Worm (Caenorhabditis elegans) whole organism, L1 larva: ENCODE data around the gene Y75B8A.28.
A peak's percentile ranks its signal among the peaks of the same experiment; 100 is the strongest.

Experiments
- C16A3.4 ChIP-seq: fragments of 150-350 bp; optimal IDR thresholded peaks from 2 replicates; lab custom pipeline; 2014; ENCODE audit warnings: missing biosample characterization, missing genetic modification characterization
- F16B12.6 ChIP-seq: fragments of 150-350 bp; optimal IDR thresholded peaks from 2 replicates; lab custom pipeline; 2014; ENCODE audit warnings: missing biosample characterization, missing genetic modification characterization
- aha-1 ChIP-seq: fragments of 150-350 bp; optimal IDR thresholded peaks from 2 replicates; lab custom pipeline; 2014; ENCODE audit warnings: missing biosample characterization, missing genetic modification characterization
- aly-2 ChIP-seq: fragments of 150-350 bp; optimal IDR thresholded peaks from 2 replicates; lab custom pipeline; 2014; ENCODE audit warnings: missing biosample characterization, missing genetic modification characterization
- ama-1 ChIP-seq: fragments of 150-350 bp; optimal IDR thresholded peaks from 2 replicates; lab custom pipeline; 2014
- blmp-1 ChIP-seq: fragments of 150-350 bp; optimal IDR thresholded peaks from 2 replicates; lab custom pipeline; 2014; ENCODE audit warnings: missing biosample characterization, missing genetic modification characterization
- ceh-8 ChIP-seq: fragments of 200-800 bp; sonication (Bioruptor generic); optimal IDR thresholded peaks from 2 replicates; lab custom pipeline; 2018; ENCODE audit warnings: mild to moderate bottlenecking, missing genetic modification characterization, moderate library complexity, missing compliant biosample characterization
- ceh-82 ChIP-seq, 3 experiments: fragments of 150-350 bp in 1 of 3; sonication (generic microtip) in 2 of 3; optimal IDR thresholded peaks; 2 replicates each; lab custom pipeline; 2014 to 2017; ENCODE audit warnings: missing biosample characterization in 3 of 3, missing genetic modification characterization in 3 of 3
- ceh-88 ChIP-seq: fragments of 200-800 bp; sonication (Bioruptor generic); IDR thresholded peaks from 2 replicates; pipeline ENCODE4 v1.3.6; 2022; ENCODE audit warnings: missing genetic modification characterization, missing compliant biosample characterization
- ceh-90 ChIP-seq: sonication (generic microtip); optimal IDR thresholded peaks from 2 replicates; lab custom pipeline; 2016; ENCODE audit warnings: missing genetic modification characterization, missing compliant biosample characterization
- ces-1 ChIP-seq: fragments of 150-350 bp; optimal IDR thresholded peaks from 2 replicates; lab custom pipeline; 2014; ENCODE audit warnings: missing biosample characterization, missing genetic modification reagents, missing genetic modification characterization
- dsc-1 ChIP-seq: sonication (generic microtip); optimal IDR thresholded peaks from 2 replicates; lab custom pipeline; 2016; ENCODE audit warnings: mild to moderate bottlenecking, missing genetic modification characterization, missing compliant biosample characterization
- efl-1 ChIP-seq, 4 experiments: fragments of 150-350 bp; optimal IDR thresholded peaks in 3 of 4; peaks in 1 of 4; 1 replicate in 1 of 4; 2 replicates in 3 of 4; lab custom pipeline; 2014; ENCODE audit warnings: missing biosample characterization in 2 of 4, missing genetic modification characterization in 2 of 4, missing genetic modification reagents in 2 of 4
- efl-3 ChIP-seq: fragments of 200-800 bp; sonication (Bioruptor generic); optimal IDR thresholded peaks from 2 replicates; lab custom pipeline; 2018; ENCODE audit warnings: mild to moderate bottlenecking, missing genetic modification characterization, missing compliant biosample characterization
- egl-13 ChIP-seq: sonication (generic microtip); optimal IDR thresholded peaks from 2 replicates; lab custom pipeline; 2016; ENCODE audit warnings: missing genotype, missing genetic modification reagents, missing genetic modification characterization, missing compliant biosample characterization
- elt-2 ChIP-seq: sonication (generic microtip); optimal IDR thresholded peaks from 2 replicates; lab custom pipeline; 2016; ENCODE audit warnings: missing genetic modification characterization, mild to moderate bottlenecking, inconsistent platforms, missing compliant biosample characterization, missing genetic modification reagents
- ets-5 ChIP-seq: fragments of 200-800 bp; sonication (Bioruptor generic); IDR thresholded peaks from 2 replicates; pipeline ENCODE4 v1.3.6; 2022; ENCODE audit warnings: missing genetic modification characterization, missing compliant biosample characterization
- fkh-4 ChIP-seq: sonication (generic microtip); optimal IDR thresholded peaks from 2 replicates; lab custom pipeline; 2016; ENCODE audit warnings: missing compliant biosample characterization, missing genetic modification characterization, borderline replicate concordance
- fos-1 ChIP-seq: fragments of 150-350 bp; optimal IDR thresholded peaks from 2 replicates; lab custom pipeline; 2014; ENCODE audit warnings: missing biosample characterization, missing genetic modification characterization
- hlh-4 ChIP-seq: sonication (generic microtip); optimal IDR thresholded peaks from 2 replicates; lab custom pipeline; 2016; ENCODE audit warnings: mild to moderate bottlenecking, missing genetic modification characterization, missing compliant biosample characterization
- irx-1 ChIP-seq: sonication (generic microtip); optimal IDR thresholded peaks from 2 replicates; lab custom pipeline; 2016; ENCODE audit warnings: missing genetic modification characterization, missing compliant biosample characterization
- isw-1 ChIP-seq: fragments of 200-800 bp; sonication (Bioruptor generic); IDR thresholded peaks from 2 replicates; pipeline ENCODE4 v1.3.6; 2022; ENCODE audit warnings: missing genetic modification characterization, missing compliant biosample characterization
- lin-13 ChIP-seq: fragments of 150-350 bp; optimal IDR thresholded peaks from 2 replicates; lab custom pipeline; 2014; ENCODE audit warnings: missing biosample characterization, missing genetic modification reagents, missing genetic modification characterization
- lin-14 ChIP-seq: fragments of 200-800 bp; sonication (Bioruptor generic); optimal IDR thresholded peaks from 2 replicates; lab custom pipeline; 2018; ENCODE audit warnings: mild to moderate bottlenecking, missing genetic modification characterization, moderate library complexity, missing compliant biosample characterization
- lin-35 ChIP-seq, 2 experiments: fragments of 150-350 bp; optimal IDR thresholded peaks; 2 replicates each; lab custom pipeline; 2014; ENCODE audit warnings: missing biosample characterization in 2 of 2, missing genetic modification characterization in 2 of 2, missing genetic modification reagents in 2 of 2
- lin-39 ChIP-seq: fragments of 150-350 bp; optimal IDR thresholded peaks from 2 replicates; lab custom pipeline; 2014; ENCODE audit warnings: missing biosample characterization, missing genetic modification reagents, missing genetic modification characterization
- lir-3 ChIP-seq: sonication (generic microtip); optimal IDR thresholded peaks from 2 replicates; lab custom pipeline; 2016; ENCODE audit warnings: mild to moderate bottlenecking, missing genetic modification characterization, moderate library complexity, missing compliant biosample characterization; ENCODE audit not compliant: poor library complexity
- lsy-2 ChIP-seq, 2 experiments: fragments of 150-350 bp; optimal IDR thresholded peaks; 2 replicates each; lab custom pipeline; 2014; ENCODE audit warnings: missing biosample characterization in 2 of 2, missing genetic modification characterization in 2 of 2
- mab-9 ChIP-seq: fragments of 200-800 bp; sonication (Bioruptor generic); IDR thresholded peaks from 2 replicates; pipeline ENCODE4 v1.3.6; 2022; ENCODE audit warnings: missing genetic modification reagents, missing genetic modification characterization, missing compliant biosample characterization
- mdl-1 ChIP-seq, 2 experiments: fragments of 150-350 bp; optimal IDR thresholded peaks; 2 replicates each; lab custom pipeline; 2014 to 2017; ENCODE audit warnings: missing biosample characterization in 2 of 2, missing genetic modification characterization in 2 of 2, inconsistent platforms in 1 of 2
- mep-1 ChIP-seq: fragments of 150-350 bp; optimal IDR thresholded peaks from 2 replicates; lab custom pipeline; 2014; ENCODE audit warnings: missing biosample characterization, missing genetic modification characterization
- nhr-11 ChIP-seq: fragments of 150-350 bp; optimal IDR thresholded peaks from 2 replicates; lab custom pipeline; 2014; ENCODE audit warnings: missing biosample characterization, missing genetic modification characterization
- nhr-19 ChIP-seq: fragments of 200-800 bp; sonication (Bioruptor generic); conservative IDR thresholded peaks from 2 replicates; pipeline ENCODE4 v1.3.6; 2022; ENCODE audit warnings: missing genetic modification characterization, missing compliant biosample characterization
- nhr-20 ChIP-seq: sonication (generic microtip); optimal IDR thresholded peaks from 2 replicates; lab custom pipeline; 2016; ENCODE audit warnings: mild to moderate bottlenecking, missing genetic modification characterization, missing compliant biosample characterization
- nhr-237 ChIP-seq: fragments of 150-350 bp; optimal IDR thresholded peaks from 2 replicates; lab custom pipeline; 2014; ENCODE audit warnings: missing biosample characterization, missing genetic modification characterization
- nhr-28 ChIP-seq: fragments of 150-350 bp; optimal IDR thresholded peaks from 2 replicates; lab custom pipeline; 2014; ENCODE audit warnings: missing biosample characterization, missing genetic modification characterization
- nhr-47 ChIP-seq: sonication (generic microtip); optimal IDR thresholded peaks from 2 replicates; lab custom pipeline; 2016; ENCODE audit warnings: mild to moderate bottlenecking, missing genetic modification characterization, moderate library complexity, missing compliant biosample characterization
- nhr-76 ChIP-seq: sonication (generic microtip); optimal IDR thresholded peaks from 2 replicates; lab custom pipeline; 2017; ENCODE audit warnings: missing biosample characterization, missing genetic modification characterization
- nhr-77 ChIP-seq: fragments of 150-350 bp; optimal IDR thresholded peaks from 2 replicates; lab custom pipeline; 2014; ENCODE audit warnings: missing biosample characterization, missing genetic modification characterization
- nhr-84 ChIP-seq: sonication (generic microtip); optimal IDR thresholded peaks from 2 replicates; lab custom pipeline; 2017; ENCODE audit warnings: missing biosample characterization, missing genetic modification characterization
- nhr-85 ChIP-seq: sonication (generic microtip); peaks from one replicate; lab custom pipeline; 2016; ENCODE audit warnings: missing genetic modification characterization, inconsistent platforms, missing compliant biosample characterization
- nhr-90 ChIP-seq: sonication (generic microtip); optimal IDR thresholded peaks from 2 replicates; lab custom pipeline; 2016; ENCODE audit warnings: mild to moderate bottlenecking, missing genetic modification characterization, missing compliant biosample characterization; ENCODE audit not compliant: poor library complexity
- pag-3 ChIP-seq: sonication (generic microtip); optimal IDR thresholded peaks from 2 replicates; lab custom pipeline; 2017; ENCODE audit warnings: missing genetic modification characterization, mild to moderate bottlenecking, missing compliant biosample characterization, antibody characterized with exemption, borderline replicate concordance; ENCODE audit not compliant: insufficient read depth
- pqm-1 ChIP-seq: sonication (generic microtip); optimal IDR thresholded peaks from 3 replicates; lab custom pipeline; 2017; ENCODE audit warnings: missing biosample characterization, missing genetic modification characterization
- rnt-1 ChIP-seq: sonication (generic microtip); optimal IDR thresholded peaks from 2 replicates; lab custom pipeline; 2016; ENCODE audit warnings: mild to moderate bottlenecking, missing genetic modification characterization, moderate library complexity, missing compliant biosample characterization
- skn-1 ChIP-seq: fragments of 150-350 bp; optimal IDR thresholded peaks from 2 replicates; lab custom pipeline; 2014; ENCODE audit warnings: missing biosample characterization, missing genetic modification characterization
- snu-23 ChIP-seq: sonication (generic microtip); optimal IDR thresholded peaks from 2 replicates; lab custom pipeline; 2016; ENCODE audit warnings: missing genetic modification characterization, missing compliant biosample characterization
- sox-4 ChIP-seq: sonication (generic microtip); optimal IDR thresholded peaks from 2 replicates; lab custom pipeline; 2016; ENCODE audit warnings: missing genetic modification characterization, missing compliant biosample characterization
- tbx-2 ChIP-seq: sonication (generic microtip); optimal IDR thresholded peaks from 2 replicates; lab custom pipeline; 2016; ENCODE audit warnings: missing genetic modification characterization, missing compliant biosample characterization
- unc-130 ChIP-seq: fragments of 150-350 bp; optimal IDR thresholded peaks from 2 replicates; lab custom pipeline; 2017; ENCODE audit warnings: missing biosample characterization, missing genetic modification characterization, inconsistent platforms
- unc-30 ChIP-seq: sonication (generic microtip); optimal IDR thresholded peaks from 2 replicates; lab custom pipeline; 2017; ENCODE audit warnings: missing biosample characterization, missing genetic modification characterization
- unc-86 ChIP-seq: sonication (generic microtip); optimal IDR thresholded peaks from 2 replicates; lab custom pipeline; 2016; ENCODE audit warnings: missing genetic modification characterization, missing compliant biosample characterization
- xbp-1 ChIP-seq: sonication (generic microtip); optimal IDR thresholded peaks from 2 replicates; lab custom pipeline; 2016; ENCODE audit warnings: missing genetic modification characterization, missing compliant biosample characterization
- zag-1 ChIP-seq: fragments of 150-350 bp; optimal IDR thresholded peaks from 2 replicates; lab custom pipeline; 2014; ENCODE audit warnings: missing biosample characterization, missing genetic modification characterization

The Y75B8A.28 gene

ce11 chrIII:12370011-12370506, 51.2 kb downstream of the Y75B8A.28 start, which contains the start of gene rpt-6 (continued):
- TF ChIP-seq unc-30 (tag; lab: Kevin White, UChicago), result no peak
- peak; percentile 47 to 74 (median 67) for TF ChIP-seq ceh-82 (tag; optimal IDR thresholded peaks at IDR 0.05; lab: Kevin White, UChicago)
- no peak for TF ChIP-seq ama-1 (lab: Kevin White, UChicago)
- no peak for TF ChIP-seq zag-1
- peak; percentile 60 for TF ChIP-seq xbp-1 (tag; lab: Kevin White, UChicago)
- TF ChIP-seq nhr-84 (tag; lab: Kevin White, UChicago), result no peak
- peak; percentile 71 to 76 for TF ChIP-seq lin-35 (GFP tag; optimal IDR thresholded peaks at IDR 0.05; lab: Kevin White, UChicago)
- TF ChIP-seq pqm-1, result no peak
- TF ChIP-seq lsy-2 (tag; optimal IDR thresholded peaks at IDR 0.05; lab: Kevin White, UChicago), result peak; percentile 64 to 67
- TF ChIP-seq rnt-1, result peak; percentile 71
- TF ChIP-seq ceh-90, result peak; percentile 54
- TF ChIP-seq irx-1 (tag; lab: Kevin White, UChicago), result no peak
- TF ChIP-seq ces-1 (GFP tag; lab: Kevin White, UChicago), result no peak
- TF ChIP-seq ceh-88, result no peak
- no peak for TF ChIP-seq ets-5 (GFP tag; lab: Robert Waterston, UW)
- TF ChIP-seq elt-2, result no peak
- peak; percentile 29 for TF ChIP-seq aha-1 (tag; lab: Kevin White, UChicago)
- peak; percentile 72 for TF ChIP-seq nhr-85 (tag; lab: Kevin White, UChicago)
- no peak for TF ChIP-seq sox-4
- TF ChIP-seq hlh-4 (tag; lab: Kevin White, UChicago), result no peak
- peak; percentile 78 for TF ChIP-seq snu-23 (GFP tag; lab: Kevin White, UChicago)
- TF ChIP-seq nhr-19 (GFP tag; lab: Robert Waterston, UW), result peak; percentile 49
- peak; percentile 38; the same call in 1 of the 2 replicates for TF ChIP-seq mab-9 (GFP tag; lab: Robert Waterston, UW)
- TF ChIP-seq dsc-1 (tag; lab: Kevin White, UChicago), result peak; percentile 48
- no peak for TF ChIP-seq efl-3 (GFP tag; lab: Kevin White, UChicago)
- peak in 1 of 2 experiments; percentile 51 for TF ChIP-seq mdl-1 (tag; optimal IDR thresholded peaks at IDR 0.05; lab: Kevin White, UChicago)
- no peak for TF ChIP-seq nhr-76 (tag; lab: Kevin White, UChicago)
- TF ChIP-seq nhr-77 (tag; lab: Kevin White, UChicago), result no peak
- no peak for TF ChIP-seq mep-1 (tag; lab: Kevin White, UChicago)
- TF ChIP-seq skn-1 (tag; lab: Kevin White, UChicago), result peak; percentile 96
- TF ChIP-seq C16A3.4, result peak; percentile 43
- TF ChIP-seq F16B12.6, result peak; percentile 98
- TF ChIP-seq nhr-237 (tag; lab: Kevin White, UChicago), result no peak
- peak; percentile 60 for TF ChIP-seq nhr-47
- no peak for TF ChIP-seq aly-2 (tag; lab: Kevin White, UChicago)
- TF ChIP-seq unc-86 (tag; lab: Kevin White, UChicago), result no peak
- peak; percentile 60 for TF ChIP-seq tbx-2
- TF ChIP-seq unc-130 (tag; lab: Kevin White, UChicago), result peak; percentile 89
- peak; percentile 55 for TF ChIP-seq nhr-20 (tag; lab: Kevin White, UChicago)
- no peak for TF ChIP-seq pag-3 (tag; lab: Kevin White, UChicago)
- TF ChIP-seq fkh-4 (tag; lab: Kevin White, UChicago), result no peak
- TF ChIP-seq lin-39 (tag; lab: Kevin White, UChicago), result no peak
- TF ChIP-seq nhr-28 (tag; lab: Kevin White, UChicago), result no peak
- peak; percentile 30 for TF ChIP-seq lin-13
- TF ChIP-seq egl-13 (tag; lab: Kevin White, UChicago), result no peak
- TF ChIP-seq blmp-1, result no peak
- no peak for TF ChIP-seq nhr-11 (tag; lab: Kevin White, UChicago)
- peak; percentile 47 for TF ChIP-seq nhr-90 (tag; lab: Kevin White, UChicago)
- no peak for TF ChIP-seq ceh-8 (GFP tag; lab: Kevin White, UChicago)
- TF ChIP-seq fos-1, result no peak
- peak; percentile 68 to 80 for TF ChIP-seq efl-1 (optimal IDR thresholded peaks at IDR 0.05; lab: Kevin White, UChicago)
- peak; percentile 78 to 97 for TF ChIP-seq efl-1 (GFP tag; optimal IDR thresholded peaks at IDR 0.05 in 1 of 2; lab: Kevin White, UChicago)
- peak; percentile 32 for TF ChIP-seq isw-1
- no peak for TF ChIP-seq lin-14 (GFP tag; lab: Kevin White, UChicago)
- TF ChIP-seq lir-3 (tag; lab: Kevin White, UChicago), result no peak
